Fruit fly (Drosophila melanogaster): ENCODE results near the gene CG32344.

DNA sequence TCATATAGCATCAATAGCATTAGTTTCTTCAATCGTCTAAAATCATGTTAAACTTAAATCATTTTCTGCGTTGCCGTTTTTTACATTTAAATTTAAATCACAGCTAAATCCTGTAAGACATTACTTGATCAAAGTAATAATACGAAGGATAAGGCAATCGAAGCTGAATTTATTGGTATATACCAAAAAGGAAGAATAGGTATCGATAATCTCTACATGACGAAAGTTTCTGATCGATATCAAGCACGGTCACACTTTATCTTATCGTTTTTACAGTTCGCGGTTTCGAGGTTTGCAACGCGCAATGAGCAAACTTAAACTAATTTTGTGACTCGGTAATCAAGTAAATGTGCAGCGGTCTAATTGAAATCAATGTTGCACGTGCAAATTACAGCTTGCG lies 3.3 kb upstream of the CG32344 start, which contains the start of the genes Atac3 and Ptpmeg:
- TF ChIP-seq CTCF (optimal IDR thresholded peaks at IDR 0.05) (no peak), CG8478 (optimal IDR thresholded peaks at IDR 0.05) (no peak)
